Fruit fly (Drosophila melanogaster): Measurements from ENCODE around the gene EndoGI.

Gene EndoGI

dm6 chr2L:16263723-16264122 is 6.2 kb downstream of the EndoGI start:
- TF ChIP-seq Dll (optimal IDR thresholded peaks at IDR 0.05) (no peak), CG8478 (optimal IDR thresholded peaks at IDR 0.05) (no peak), usp (GFP tag; optimal IDR thresholded peaks at IDR 0.05) (no peak), pan (optimal IDR thresholded peaks at IDR 0.05) (no peak), psq (optimal IDR thresholded peaks at IDR 0.05) (no peak), EcR (GFP tag; optimal IDR thresholded peaks at IDR 0.05) (no peak)

dm6 chr2L:16267159-16268065 is 9.9 kb downstream of the EndoGI start:
- no peak for TF ChIP-seq psq (optimal IDR thresholded peaks at IDR 0.05)
- TF ChIP-seq pan (optimal IDR thresholded peaks at IDR 0.05), result no peak
- no peak for TF ChIP-seq usp (GFP tag; optimal IDR thresholded peaks at IDR 0.05)
- no peak for TF ChIP-seq Dll (optimal IDR thresholded peaks at IDR 0.05)
- no peak for TF ChIP-seq CG8478 (optimal IDR thresholded peaks at IDR 0.05)
- TF ChIP-seq EcR (GFP tag; optimal IDR thresholded peaks at IDR 0.05), result no peak

- TF ChIP-seq pan (optimal IDR thresholded peaks at IDR 0.05) (no peak), CG8478 (optimal IDR thresholded peaks at IDR 0.05) (no peak), EcR (GFP tag; optimal IDR thresholded peaks at IDR 0.05) (peak in 1 of 2 experiments; percentile 76), Dll (optimal IDR thresholded peaks at IDR 0.05) (peak; percentile 60), psq (optimal IDR thresholded peaks at IDR 0.05) (no peak), usp (GFP tag; optimal IDR thresholded peaks at IDR 0.05) (no peak)
Measured at dm6 chr2L:16268107-16268539, 10.6 kb downstream of the EndoGI start.

- TF ChIP-seq usp (GFP tag; optimal IDR thresholded peaks at IDR 0.05), result no peak
- TF ChIP-seq EcR (GFP tag; optimal IDR thresholded peaks at IDR 0.05), result no peak
- TF ChIP-seq pan (optimal IDR thresholded peaks at IDR 0.05), result no peak
- TF ChIP-seq psq (optimal IDR thresholded peaks at IDR 0.05), result no peak
- TF ChIP-seq Dll (optimal IDR thresholded peaks at IDR 0.05), result no peak
- TF ChIP-seq CG8478 (optimal IDR thresholded peaks at IDR 0.05), result no peak
Measured at dm6 chr2L:16268869-16269231, 11.4 kb downstream of the EndoGI start.

dm6 chr2L:16269232-16270134 is 12.0 kb downstream of the EndoGI start:
- no peak for TF ChIP-seq CG8478 (optimal IDR thresholded peaks at IDR 0.05)
- peak in 1 of 2 experiments; percentile 73 for TF ChIP-seq EcR (GFP tag; optimal IDR thresholded peaks at IDR 0.05)
- peak; percentile 92 for TF ChIP-seq Dll (optimal IDR thresholded peaks at IDR 0.05)

dm6 chr2L:16270667-16271485 is 13.4 kb downstream of the EndoGI start:
- no peak for TF ChIP-seq psq (optimal IDR thresholded peaks at IDR 0.05)
- no peak for TF ChIP-seq pan (optimal IDR thresholded peaks at IDR 0.05)
- TF ChIP-seq CG8478 (optimal IDR thresholded peaks at IDR 0.05), result no peak
- no peak for TF ChIP-seq Dll (optimal IDR thresholded peaks at IDR 0.05)
- TF ChIP-seq EcR (GFP tag; optimal IDR thresholded peaks at IDR 0.05), result no peak

dm6 chr2L:16271486-16271806 is 14.0 kb downstream of the EndoGI start:
- TF ChIP-seq EcR (GFP tag; optimal IDR thresholded peaks at IDR 0.05) (no peak), CG8478 (optimal IDR thresholded peaks at IDR 0.05) (no peak), Dll (optimal IDR thresholded peaks at IDR 0.05) (no peak), pan (optimal IDR thresholded peaks at IDR 0.05) (no peak), usp (GFP tag; optimal IDR thresholded peaks at IDR 0.05) (no peak), psq (optimal IDR thresholded peaks at IDR 0.05) (no peak)

- TF ChIP-seq Dll (optimal IDR thresholded peaks at IDR 0.05) (no peak), psq (optimal IDR thresholded peaks at IDR 0.05) (no peak)
Measured at dm6 chr2L:16272730-16273129, 15.2 kb downstream of the EndoGI start.

- no peak for TF ChIP-seq psq (optimal IDR thresholded peaks at IDR 0.05)
- TF ChIP-seq Dll (optimal IDR thresholded peaks at IDR 0.05), result no peak
- TF ChIP-seq usp (GFP tag; optimal IDR thresholded peaks at IDR 0.05), result no peak
- TF ChIP-seq EcR (GFP tag; optimal IDR thresholded peaks at IDR 0.05), result no peak
- TF ChIP-seq CG8478 (optimal IDR thresholded peaks at IDR 0.05), result no peak
- no peak for TF ChIP-seq pan (optimal IDR thresholded peaks at IDR 0.05)
Measured at dm6 chr2L:16273439-16273838, 16.0 kb downstream of the EndoGI start.

- TF ChIP-seq EcR (GFP tag; optimal IDR thresholded peaks at IDR 0.05), result peak; percentile 21
- no peak for TF ChIP-seq pan (optimal IDR thresholded peaks at IDR 0.05)
- TF ChIP-seq psq (optimal IDR thresholded peaks at IDR 0.05), result no peak
- TF ChIP-seq Dll (optimal IDR thresholded peaks at IDR 0.05), result no peak
Measured at dm6 chr2L:16274100-16274499, 16.6 kb downstream of the EndoGI start.

- TF ChIP-seq Dll (optimal IDR thresholded peaks at IDR 0.05) (no peak), CG8478 (optimal IDR thresholded peaks at IDR 0.05) (no peak), pan (optimal IDR thresholded peaks at IDR 0.05) (no peak), EcR (GFP tag; optimal IDR thresholded peaks at IDR 0.05) (no peak), usp (GFP tag; optimal IDR thresholded peaks at IDR 0.05) (no peak), psq (optimal IDR thresholded peaks at IDR 0.05) (no peak)
Measured at dm6 chr2L:16275177-16275808, 17.8 kb downstream of the EndoGI start.
